Worm (Caenorhabditis elegans) whole organism, L2 larva: ENCODE results near the gene his-3.

Source experiments
- C34F6.9 ChIP-seq: fragments of 150-350 bp; optimal IDR thresholded peaks from 2 replicates; lab custom pipeline; 2014; ENCODE audit warnings: missing biosample characterization, missing genetic modification characterization
- F13H6.1 ChIP-seq: sonication (generic microtip); optimal IDR thresholded peaks from 2 replicates; lab custom pipeline; 2016; ENCODE audit warnings: missing genetic modification characterization, missing compliant biosample characterization
- R02D3.7 ChIP-seq: fragments of 150-350 bp; optimal IDR thresholded peaks from 2 replicates; lab custom pipeline; 2014; ENCODE audit warnings: missing biosample characterization, missing genetic modification characterization
- Y55F3AM.14 ChIP-seq: fragments of 200-800 bp; sonication (Bioruptor generic); optimal IDR thresholded peaks from 2 replicates; lab custom pipeline; 2018; ENCODE audit warnings: mild to moderate bottlenecking, missing genetic modification characterization, missing compliant biosample characterization
- ZK546.5 ChIP-seq: sonication (generic microtip); optimal IDR thresholded peaks from 2 replicates; lab custom pipeline; 2017; ENCODE audit warnings: missing biosample characterization, missing genetic modification characterization
- alr-1 ChIP-seq: fragments of 150-350 bp; optimal IDR thresholded peaks from 2 replicates; lab custom pipeline; 2014; ENCODE audit warnings: missing biosample characterization, missing genetic modification characterization
- blmp-1 ChIP-seq: sonication (generic microtip); optimal IDR thresholded peaks from 2 replicates; lab custom pipeline; 2017; ENCODE audit warnings: missing genetic modification characterization, mild to moderate bottlenecking, missing compliant biosample characterization, antibody characterized with exemption, moderate library complexity; ENCODE audit not compliant: insufficient read depth
- ceh-16 ChIP-seq: fragments of 150-350 bp; optimal IDR thresholded peaks from 2 replicates; lab custom pipeline; 2014; ENCODE audit warnings: missing biosample characterization, missing genetic modification characterization
- crh-2 ChIP-seq: sonication (generic microtip); optimal IDR thresholded peaks from 2 replicates; lab custom pipeline; 2017; ENCODE audit warnings: missing biosample characterization, missing genetic modification characterization
- dmd-4 ChIP-seq: sonication (generic microtip); optimal IDR thresholded peaks from 2 replicates; lab custom pipeline; 2017; ENCODE audit warnings: missing biosample characterization, missing genetic modification characterization
- gmeb-1 ChIP-seq: fragments of 150-350 bp; optimal IDR thresholded peaks from 2 replicates; lab custom pipeline; 2014; ENCODE audit warnings: missing biosample characterization, missing genetic modification characterization
- lin-11 ChIP-seq: fragments of 150-350 bp; sonication (generic microtip); optimal IDR thresholded peaks from 2 replicates; lab custom pipeline; 2014; ENCODE audit warnings: missing biosample characterization, missing genetic modification characterization, inconsistent platforms, mixed read lengths
- lin-13 ChIP-seq: fragments of 150-350 bp; optimal IDR thresholded peaks from 2 replicates; lab custom pipeline; 2014; ENCODE audit warnings: missing biosample characterization, missing genetic modification reagents, missing genetic modification characterization
- lin-39 ChIP-seq: fragments of 150-350 bp; optimal IDR thresholded peaks from 2 replicates; lab custom pipeline; 2014; ENCODE audit warnings: missing biosample characterization, missing genetic modification reagents, missing genetic modification characterization
- lsy-2 ChIP-seq, 2 experiments: fragments of 150-350 bp in 1 of 2; sonication (generic microtip) in 1 of 2; optimal IDR thresholded peaks; 2 replicates each; lab custom pipeline; 2014 to 2017; ENCODE audit warnings: missing biosample characterization in 2 of 2, missing genetic modification characterization in 2 of 2
- mab-5 ChIP-seq: fragments of 150-350 bp; optimal IDR thresholded peaks from 2 replicates; lab custom pipeline; 2014; ENCODE audit warnings: missing biosample characterization, missing genetic modification characterization
- mbf-1 ChIP-seq: sonication (generic microtip); optimal IDR thresholded peaks from 2 replicates; lab custom pipeline; 2017; ENCODE audit warnings: missing biosample characterization, missing genetic modification characterization
- nhr-10 ChIP-seq: sonication (generic microtip); optimal IDR thresholded peaks from 2 replicates; lab custom pipeline; 2017; ENCODE audit warnings: missing biosample characterization, missing genetic modification characterization
- nhr-11 ChIP-seq: fragments of 150-350 bp; optimal IDR thresholded peaks from 2 replicates; lab custom pipeline; 2014; ENCODE audit warnings: missing biosample characterization, missing genetic modification characterization
- nhr-12 ChIP-seq: fragments of 150-350 bp; optimal IDR thresholded peaks from 2 replicates; lab custom pipeline; 2014; ENCODE audit warnings: missing biosample characterization, missing genetic modification characterization
- nhr-129 ChIP-seq: fragments of 150-350 bp; optimal IDR thresholded peaks from 2 replicates; lab custom pipeline; 2014; ENCODE audit warnings: missing biosample characterization, missing genetic modification characterization
- nhr-23 ChIP-seq: fragments of 150-350 bp; optimal IDR thresholded peaks from 2 replicates; lab custom pipeline; 2014; ENCODE audit warnings: missing biosample characterization, missing genetic modification reagents, missing genetic modification characterization
- nhr-237 ChIP-seq: fragments of 150-350 bp; optimal IDR thresholded peaks from 2 replicates; lab custom pipeline; 2014; ENCODE audit warnings: missing biosample characterization, missing genetic modification characterization
- nhr-25 ChIP-seq: fragments of 150-350 bp; sonication (generic microtip); optimal IDR thresholded peaks from 3 replicates; lab custom pipeline; 2014; ENCODE audit warnings: missing biosample characterization, missing genetic modification characterization
- nhr-6 ChIP-seq: fragments of 150-350 bp; optimal IDR thresholded peaks from 2 replicates; lab custom pipeline; 2014; ENCODE audit warnings: missing biosample characterization, missing genetic modification characterization
- nhr-77 ChIP-seq: fragments of 150-350 bp; optimal IDR thresholded peaks from 2 replicates; lab custom pipeline; 2014; ENCODE audit warnings: missing biosample characterization, missing genetic modification characterization
- skn-1 ChIP-seq: sonication (generic microtip); optimal IDR thresholded peaks from 2 replicates; lab custom pipeline; 2017; ENCODE audit warnings: missing biosample characterization, missing genetic modification characterization
- sma-3 ChIP-seq: sonication (generic microtip); optimal IDR thresholded peaks from 2 replicates; lab custom pipeline; 2016; ENCODE audit warnings: missing genetic modification reagents, missing genetic modification characterization, missing compliant biosample characterization
- sma-9 ChIP-seq, 2 experiments: fragments of 150-350 bp in 1 of 2; sonication (generic microtip) in 1 of 2; optimal IDR thresholded peaks; 2 replicates each; lab custom pipeline; 2014 to 2016; ENCODE audit warnings: missing genetic modification characterization in 2 of 2, mild to moderate bottlenecking in 1 of 2, missing biosample characterization in 1 of 2, missing compliant biosample characterization in 1 of 2, missing genetic modification reagents in 1 of 2, moderate library complexity in 1 of 2
- snpc-4 ChIP-seq: fragments of 150-350 bp; optimal IDR thresholded peaks from 2 replicates; lab custom pipeline; 2014; ENCODE audit warnings: missing biosample characterization, missing genetic modification characterization
- unc-39 ChIP-seq: fragments of 150-350 bp; optimal IDR thresholded peaks from 2 replicates; lab custom pipeline; 2014; ENCODE audit warnings: missing biosample characterization, missing genetic modification characterization
- unc-55 ChIP-seq: fragments of 150-350 bp; sonication (generic microtip); optimal IDR thresholded peaks from 3 replicates; lab custom pipeline; 2014; ENCODE audit warnings: missing biosample characterization, missing genetic modification reagents, missing genetic modification characterization
- unc-62 ChIP-seq: fragments of 150-350 bp; optimal IDR thresholded peaks from 2 replicates; lab custom pipeline; 2014; ENCODE audit warnings: missing biosample characterization, missing genetic modification reagents, missing genetic modification characterization
- zag-1 ChIP-seq: fragments of 150-350 bp; optimal IDR thresholded peaks from 2 replicates; lab custom pipeline; 2014; ENCODE audit warnings: missing biosample characterization, missing genetic modification characterization
- ztf-1 ChIP-seq: fragments of 200-800 bp; sonication (Bioruptor generic); conservative IDR thresholded peaks from 2 replicates; pipeline ENCODE4 v1.3.6; 2022; ENCODE audit warnings: missing genetic modification characterization, missing compliant biosample characterization
- ztf-11 ChIP-seq: sonication (generic microtip); optimal IDR thresholded peaks from 2 replicates; lab custom pipeline; 2017; ENCODE audit warnings: missing biosample characterization, missing genetic modification characterization

The his-3 gene

ce11 chrV:16020042-16020441 is 20.6 kb upstream of the his-3 start, which contains the start of gene srx-44:
TSS of gene srx-44 (plus strand) at chrV:16020342.
- TF ChIP-seq ztf-11 (tag; lab: Kevin White, UChicago), result no peak
- no peak for TF ChIP-seq zag-1 (tag; lab: Kevin White, UChicago)
- no peak for TF ChIP-seq skn-1 (tag; lab: Kevin White, UChicago)
- no peak for TF ChIP-seq nhr-12
- no peak for TF ChIP-seq alr-1 (tag; lab: Kevin White, UChicago)
- TF ChIP-seq sma-3 (GFP tag; lab: Kevin White, UChicago), result no peak
- TF ChIP-seq lin-39 (tag; lab: Kevin White, UChicago), result no peak
- no peak for TF ChIP-seq crh-2
- TF ChIP-seq C34F6.9 (tag; lab: Kevin White, UChicago), result no peak
- no peak for TF ChIP-seq sma-9 (GFP tag; optimal IDR thresholded peaks at IDR 0.05; lab: Kevin White, UChicago)
- no peak for TF ChIP-seq sma-9 (tag; optimal IDR thresholded peaks at IDR 0.05; lab: Kevin White, UChicago)

ce11 chrV:16022600-16022999 is 18.0 kb upstream of the his-3 start:
- TF ChIP-seq sma-9 (GFP tag; optimal IDR thresholded peaks at IDR 0.05; lab: Kevin White, UChicago), result peak; percentile 32
- TF ChIP-seq sma-9 (tag; optimal IDR thresholded peaks at IDR 0.05; lab: Kevin White, UChicago), result no peak
- TF ChIP-seq sma-3 (GFP tag; lab: Kevin White, UChicago), result peak; percentile 52
- TF ChIP-seq snpc-4 (tag; lab: Kevin White, UChicago), result peak; percentile 31
- peak; percentile 41 for TF ChIP-seq unc-55 (GFP tag; lab: Kevin White, UChicago)
- TF ChIP-seq nhr-25 (tag; lab: Kevin White, UChicago), result no peak
- TF ChIP-seq nhr-23 (tag; lab: Kevin White, UChicago), result no peak
- peak; percentile 42 for TF ChIP-seq crh-2
- TF ChIP-seq nhr-129 (tag; lab: Kevin White, UChicago), result peak; percentile 12
- TF ChIP-seq nhr-237 (tag; lab: Kevin White, UChicago), result no peak
- TF ChIP-seq ceh-16 (tag; lab: Kevin White, UChicago), result no peak
- peak; percentile 87 for TF ChIP-seq gmeb-1
- peak; percentile 4 for TF ChIP-seq lin-13 (GFP tag; lab: Kevin White, UChicago)
- TF ChIP-seq mbf-1 (tag; lab: Kevin White, UChicago), result no peak
- peak; percentile 2 for TF ChIP-seq C34F6.9 (tag; lab: Kevin White, UChicago)
- no peak for TF ChIP-seq unc-39 (tag; lab: Kevin White, UChicago)
- TF ChIP-seq ZK546.5 (tag; lab: Kevin White, UChicago), result no peak
- no peak for TF ChIP-seq blmp-1 (tag; lab: Kevin White, UChicago)
- no peak for TF ChIP-seq F13H6.1 (tag; lab: Kevin White, UChicago)
- TF ChIP-seq lin-11 (tag; lab: Kevin White, UChicago), result no peak
- TF ChIP-seq nhr-11, result no peak

- TF ChIP-seq Y55F3AM.14 (GFP tag; lab: Kevin White, UChicago) (no peak), mab-5 (tag; lab: Kevin White, UChicago) (no peak), nhr-12 (no peak), unc-62 (GFP tag; lab: Kevin White, UChicago) (no peak), nhr-10 (tag; lab: Kevin White, UChicago) (no peak), sma-9 (GFP tag; optimal IDR thresholded peaks at IDR 0.05; lab: Kevin White, UChicago) (no peak), sma-9 (tag; optimal IDR thresholded peaks at IDR 0.05; lab: Kevin White, UChicago) (no peak), nhr-77 (tag; lab: Kevin White, UChicago) (no peak), nhr-6 (no peak), R02D3.7 (no peak), zag-1 (tag; lab: Kevin White, UChicago) (no peak), blmp-1 (tag; lab: Kevin White, UChicago) (no peak), ztf-1 (GFP tag; lab: Robert Waterston, UW) (no peak), dmd-4 (no peak)
- TF ChIP-seq, all 48 proteins: peak for 0
Measured at ce11 chrV:16023051-16023450, 17.6 kb upstream of the his-3 start, which contains the start of gene cwc-15. TSS of gene cwc-15 (plus strand) at chrV:16023351.

- no peak for TF ChIP-seq lsy-2 (tag; optimal IDR thresholded peaks at IDR 0.05; lab: Kevin White, UChicago)
- no peak for TF ChIP-seq unc-62 (GFP tag; lab: Kevin White, UChicago)
- TF ChIP-seq ztf-11 (tag; lab: Kevin White, UChicago), result no peak
Measured at ce11 chrV:16023559-16023958, 17.0 kb upstream of the his-3 start.
